Fruit fly (Drosophila melanogaster): ENCODE results near the gene Jon25Bii.

- TF ChIP-seq psq (optimal IDR thresholded peaks at IDR 0.05) (no peak), Dll (optimal IDR thresholded peaks at IDR 0.05) (no peak), usp (GFP tag; optimal IDR thresholded peaks at IDR 0.05) (no peak), pan (optimal IDR thresholded peaks at IDR 0.05) (no peak), CG8478 (optimal IDR thresholded peaks at IDR 0.05) (no peak), EcR (GFP tag; optimal IDR thresholded peaks at IDR 0.05) (no peak)
Observed at dm6 chr2L:4973731-4974415, 20.9 kb upstream of the Jon25Bii start, which contains the start of gene mRpL28.

All from whole organism.